Worm (Caenorhabditis elegans): ENCODE measurements around the gene F25B5.5.
A peak's percentile ranks its signal among the peaks of the same experiment; 100 is the strongest.

ce11 chrIII:5964058-5964632 lies 18.2 kb upstream of the F25B5.5 start:
- TF ChIP-seq F13H6.1 (tag; optimal IDR thresholded peaks at IDR 0.05) (peak; percentile 11), skn-1 (tag; optimal IDR thresholded peaks at IDR 0.05) (no peak), unc-62 (GFP tag; optimal IDR thresholded peaks at IDR 0.05) (no peak), lsy-2 (tag; optimal IDR thresholded peaks at IDR 0.05) (no peak)
